Worm (Caenorhabditis elegans) whole organism, young adult: ENCODE data around the gene cyp-33D1.
A peak's percentile ranks its signal among the peaks of the same experiment; 100 is the strongest.

Experiments
- B0019.2 ChIP-seq: fragments of 200-800 bp; sonication (Bioruptor generic); conservative IDR thresholded peaks from 2 replicates; pipeline ENCODE4 v1.3.6; 2022; ENCODE audit warnings: missing genetic modification reagents, missing genetic modification characterization, missing compliant biosample characterization
- B0261.1 ChIP-seq: sonication (generic microtip); optimal IDR thresholded peaks from 2 replicates; lab custom pipeline; 2016; ENCODE audit warnings: mild to moderate bottlenecking, missing genetic modification characterization, moderate library complexity, missing compliant biosample characterization
- C06A6.2 ChIP-seq: fragments of 200-800 bp; sonication (Bioruptor generic); conservative IDR thresholded peaks from 2 replicates; pipeline ENCODE4 v1.3.6; 2022; ENCODE audit warnings: missing genetic modification characterization, missing compliant biosample characterization
- C17E4.6 ChIP-seq: fragments of 200-800 bp; sonication (Bioruptor generic); IDR thresholded peaks from 2 replicates; pipeline ENCODE4 v1.3.6; 2022; ENCODE audit warnings: missing genetic modification reagents, missing genetic modification characterization, missing compliant biosample characterization
- D2030.7 ChIP-seq: fragments of 200-800 bp; sonication (Bioruptor generic); IDR thresholded peaks from 2 replicates; pipeline ENCODE4 v1.3.6; 2022; ENCODE audit warnings: missing genetic modification reagents, missing genetic modification characterization, missing compliant biosample characterization
- F37B4.10 ChIP-seq: fragments of 200-800 bp; sonication (Bioruptor generic); IDR thresholded peaks from 2 replicates; pipeline ENCODE4 v1.3.6; 2022; ENCODE audit warnings: missing genetic modification characterization, missing compliant biosample characterization
- F57A8.1 ChIP-seq: fragments of 200-800 bp; sonication (Bioruptor generic); optimal IDR thresholded peaks from 2 replicates; lab custom pipeline; 2018; ENCODE audit warnings: mild to moderate bottlenecking, missing genetic modification characterization, moderate library complexity, missing compliant biosample characterization
- K12H6.12 ChIP-seq: fragments of 200-800 bp; sonication (Bioruptor generic); optimal IDR thresholded peaks from 2 replicates; lab custom pipeline; 2018; ENCODE audit warnings: mild to moderate bottlenecking, missing genetic modification characterization, missing compliant biosample characterization
- Y53G8AR.9 ChIP-seq: fragments of 200-800 bp; sonication (Bioruptor generic); conservative IDR thresholded peaks from 2 replicates; pipeline ENCODE4 v1.3.6; 2022; ENCODE audit warnings: missing genetic modification reagents, missing genetic modification characterization, missing compliant biosample characterization
- Y56A3A.18 ChIP-seq: fragments of 200-800 bp; sonication (Bioruptor generic); IDR thresholded peaks from 2 replicates; pipeline ENCODE4 v1.3.6; 2022; ENCODE audit warnings: missing genetic modification reagents, missing genetic modification characterization, missing compliant biosample characterization
- Y67H2A.10 ChIP-seq: fragments of 200-800 bp; sonication (Bioruptor generic); conservative IDR thresholded peaks from 2 replicates; pipeline ENCODE4 v1.3.6; 2022; ENCODE audit warnings: missing genetic modification reagents, missing genetic modification characterization, missing compliant biosample characterization
- Y79H2A.3 ChIP-seq: fragments of 200-800 bp; sonication (Bioruptor generic); conservative IDR thresholded peaks from 2 replicates; pipeline ENCODE4 v1.3.6; 2022; ENCODE audit warnings: missing genetic modification reagents, missing genetic modification characterization, missing compliant biosample characterization
- aptf-2 ChIP-seq: fragments of 200-800 bp; sonication (Bioruptor generic); conservative IDR thresholded peaks from 2 replicates; pipeline ENCODE4 v1.3.6; 2022; ENCODE audit warnings: missing genetic modification reagents, missing genetic modification characterization, missing compliant biosample characterization
- atf-7 ChIP-seq: sonication (generic microtip); optimal IDR thresholded peaks from 2 replicates; lab custom pipeline; 2017; ENCODE audit warnings: mild to moderate bottlenecking, missing genetic modification characterization, missing compliant biosample characterization
- athp-1 ChIP-seq: sonication (generic microtip); optimal IDR thresholded peaks from 2 replicates; lab custom pipeline; 2017; ENCODE audit warnings: mild to moderate bottlenecking, missing genetic modification characterization, missing compliant biosample characterization
- dpl-1 ChIP-seq: fragments of 150-350 bp; optimal IDR thresholded peaks from 2 replicates; lab custom pipeline; 2014; ENCODE audit warnings: missing biosample characterization, missing genetic modification reagents, missing genetic modification characterization
- egl-18 ChIP-seq: fragments of 200-800 bp; sonication (Bioruptor generic); IDR thresholded peaks from 2 replicates; pipeline ENCODE4 v1.3.6; 2022; ENCODE audit warnings: missing genetic modification reagents, missing genetic modification characterization, missing compliant biosample characterization
- him-1 ChIP-seq: sonication (generic microtip); optimal IDR thresholded peaks from 2 replicates; lab custom pipeline; 2016; ENCODE audit warnings: missing genotype, missing genetic modification reagents, missing genetic modification characterization, missing compliant biosample characterization
- hlh-12 ChIP-seq: sonication (generic microtip); optimal IDR thresholded peaks from 2 replicates; lab custom pipeline; 2016; ENCODE audit warnings: missing genetic modification characterization, missing compliant biosample characterization
- hlh-26 ChIP-seq: fragments of 200-800 bp; sonication (Bioruptor generic); conservative IDR thresholded peaks from 2 replicates; pipeline ENCODE4 v1.3.6; 2022; ENCODE audit warnings: missing genetic modification reagents, missing genetic modification characterization, missing compliant biosample characterization
- hmg-1.2 ChIP-seq: fragments of 200-800 bp; sonication (Bioruptor generic); IDR thresholded peaks from 2 replicates; pipeline ENCODE4 v1.3.6; 2022; ENCODE audit warnings: missing genetic modification reagents, missing genetic modification characterization, missing compliant biosample characterization
- hsf-1 ChIP-seq: fragments of 200-800 bp; sonication (Bioruptor generic); IDR thresholded peaks from 2 replicates; pipeline ENCODE4 v1.3.6; 2022; ENCODE audit warnings: missing genetic modification reagents, missing genetic modification characterization, missing compliant biosample characterization
- let-526 ChIP-seq: fragments of 200-800 bp; sonication (Bioruptor generic); IDR thresholded peaks from 2 replicates; pipeline ENCODE4 v1.3.6; 2022; ENCODE audit warnings: missing genetic modification reagents, missing genetic modification characterization, missing compliant biosample characterization
- madf-10 ChIP-seq: sonication (generic microtip); optimal IDR thresholded peaks from 2 replicates; lab custom pipeline; 2016; ENCODE audit warnings: mild to moderate bottlenecking, missing genetic modification characterization, missing compliant biosample characterization
- mcd-1 ChIP-seq: fragments of 200-800 bp; sonication (Bioruptor generic); IDR thresholded peaks from 2 replicates; pipeline ENCODE4 v1.3.6; 2022; ENCODE audit warnings: missing genetic modification reagents, missing genetic modification characterization, missing compliant biosample characterization
- mel-28 ChIP-seq: sonication (generic microtip); optimal IDR thresholded peaks from 2 replicates; lab custom pipeline; 2016; ENCODE audit warnings: borderline replicate concordance, mild to moderate bottlenecking, missing genetic modification characterization, missing compliant biosample characterization
- mxl-1 ChIP-seq: sonication (generic microtip); optimal IDR thresholded peaks from 2 replicates; lab custom pipeline; 2016; ENCODE audit warnings: missing genetic modification characterization, missing compliant biosample characterization
- nhr-179 ChIP-seq: sonication (generic microtip); optimal IDR thresholded peaks from 2 replicates; lab custom pipeline; 2016; ENCODE audit warnings: mild to moderate bottlenecking, missing genetic modification characterization, missing compliant biosample characterization
- pha-4 ChIP-seq: fragments of 150-350 bp; sonication (generic microtip); optimal IDR thresholded peaks from 2 replicates; lab custom pipeline; 2014; ENCODE audit warnings: missing biosample characterization, missing genetic modification reagents, missing genetic modification characterization
- rec-8 ChIP-seq, 2 experiments: sonication (generic microtip); optimal IDR thresholded peaks; 2 replicates each; lab custom pipeline; 2016; ENCODE audit warnings: mild to moderate bottlenecking in 2 of 2, missing genetic modification characterization in 2 of 2, missing genetic modification reagents in 2 of 2, missing genotype in 2 of 2, missing biosample characterization in 1 of 2, missing compliant biosample characterization in 1 of 2, moderate library complexity in 1 of 2
- rpc-1 ChIP-seq, 2 experiments: fragments of 150-350 bp in 1 of 2; sonication (generic microtip) in 1 of 2; optimal IDR thresholded peaks; 2 replicates each; lab custom pipeline; 2014 to 2018; ENCODE audit warnings: missing biosample characterization in 1 of 2, missing genetic modification characterization in 1 of 2, missing genetic modification reagents in 1 of 2, missing genotype in 1 of 2
- snpc-3.4 ChIP-seq: sonication (generic microtip); optimal IDR thresholded peaks from 2 replicates; lab custom pipeline; 2017; ENCODE audit warnings: missing genetic modification characterization, mild to moderate bottlenecking, missing compliant biosample characterization, antibody characterized with exemption, moderate library complexity, missing genotype, missing genetic modification reagents
- tlf-1 ChIP-seq: fragments of 200-800 bp; sonication (Bioruptor generic); optimal IDR thresholded peaks from 2 replicates; lab custom pipeline; 2018; ENCODE audit warnings: mild to moderate bottlenecking, missing genetic modification characterization, missing compliant biosample characterization
- zfh-2 ChIP-seq: fragments of 200-800 bp; sonication (Bioruptor generic); conservative IDR thresholded peaks from 2 replicates; pipeline ENCODE4 v1.3.6; 2022; ENCODE audit warnings: missing genetic modification reagents, missing genetic modification characterization, missing compliant biosample characterization
- ztf-26 ChIP-seq: sonication (generic microtip); optimal IDR thresholded peaks from 2 replicates; lab custom pipeline; 2017; ENCODE audit warnings: missing genetic modification characterization, missing compliant biosample characterization
- ztf-6 ChIP-seq: fragments of 200-800 bp; sonication (Bioruptor generic); IDR thresholded peaks from 2 replicates; pipeline ENCODE4 v1.3.6; 2022; ENCODE audit warnings: missing genetic modification reagents, missing genetic modification characterization, missing compliant biosample characterization

cyp-33D1 gene

DNA sequence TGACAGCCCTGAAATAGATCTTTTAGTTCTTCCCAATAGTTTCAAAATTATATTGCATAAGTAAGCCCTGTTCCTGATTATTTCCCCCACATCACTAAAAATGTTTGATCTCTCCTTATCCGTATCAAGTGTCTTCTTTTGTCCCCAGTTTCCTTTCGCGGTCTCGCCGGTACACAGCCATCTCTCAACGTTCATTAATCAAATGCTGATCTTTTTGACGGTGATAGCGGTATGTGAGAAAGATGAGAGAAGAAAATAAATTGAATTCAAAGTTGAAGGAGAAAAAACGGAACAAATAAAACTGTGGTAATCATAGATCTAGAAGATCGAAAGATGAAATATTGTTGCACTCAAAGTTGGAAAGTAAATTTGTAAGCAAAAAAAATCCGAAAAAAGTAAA, 36.1 kb upstream of the cyp-33D1 start:
- TF ChIP-seq mxl-1 (tag; lab: Kevin White, UChicago) = no peak
- TF ChIP-seq Y79H2A.3 (GFP tag; lab: Robert Waterston, UW) = no peak
- no peak for TF ChIP-seq Y56A3A.18 (GFP tag; lab: Robert Waterston, UW)
- TF ChIP-seq ztf-26 (tag; lab: Kevin White, UChicago) = no peak

ce11 chrV:16210257-16211002, 34.8 kb upstream of the cyp-33D1 start, which contains the start of gene F11A5.16:
TSS of gene F11A5.16 (plus strand) at chrV:16210952.
- peak; percentile 76 for TF ChIP-seq zfh-2 (GFP tag; lab: Robert Waterston, UW)
- no peak for TF ChIP-seq B0261.1 (tag; lab: Kevin White, UChicago)

- TF ChIP-seq Y56A3A.18 (GFP tag; lab: Robert Waterston, UW) = no peak
- TF ChIP-seq zfh-2 (GFP tag; lab: Robert Waterston, UW) = no peak
- TF ChIP-seq K12H6.12 (tag; lab: Kevin White, UChicago) = no peak
Measured at ce11 chrV:16209837-16210236, 34.2 kb upstream of the cyp-33D1 start, which contains the start of gene oac-15. TSS of gene oac-15 (minus strand) at chrV:16209937.

ce11 chrV:16204888-16205287, 29.2 kb upstream of the cyp-33D1 start, which contains the start of gene irld-26:
TSS of gene irld-26 (plus strand) at chrV:16205188.
- TF ChIP-seq D2030.7 (GFP tag; lab: Robert Waterston, UW) = no peak
- TF ChIP-seq ztf-26 (tag; lab: Kevin White, UChicago) = no peak
- TF ChIP-seq let-526 (GFP tag; lab: Robert Waterston, UW) = no peak
- TF ChIP-seq tlf-1 (GFP tag; lab: Kevin White, UChicago) = no peak
- TF ChIP-seq hmg-1.2 (GFP tag; lab: Robert Waterston, UW) = no peak
- TF ChIP-seq ztf-6 (GFP tag; lab: Robert Waterston, UW) = no peak
- TF ChIP-seq egl-18 (GFP tag; lab: Robert Waterston, UW) = no peak
- no peak for TF ChIP-seq pha-4
- no peak for TF ChIP-seq atf-7
- no peak for TF ChIP-seq athp-1 (tag; lab: Kevin White, UChicago)
- no peak for TF ChIP-seq hlh-26 (GFP tag; lab: Robert Waterston, UW)
- no peak for TF ChIP-seq F37B4.10 (GFP tag; lab: Robert Waterston, UW)
- no peak for TF ChIP-seq dpl-1 (GFP tag; lab: Kevin White, UChicago)

- no peak for TF ChIP-seq Y53G8AR.9
- no peak for TF ChIP-seq aptf-2 (GFP tag; lab: Robert Waterston, UW)
- TF ChIP-seq C06A6.2 (GFP tag; lab: Robert Waterston, UW) = no peak
- TF ChIP-seq snpc-3.4 (tag; lab: Kevin White, UChicago) = no peak
- no peak for TF ChIP-seq mel-28
- no peak for TF ChIP-seq C17E4.6
- TF ChIP-seq rec-8 (tag; optimal IDR thresholded peaks at IDR 0.05; lab: Kevin White, UChicago) = no peak
- no peak for TF ChIP-seq madf-10 (tag; lab: Kevin White, UChicago)
- TF ChIP-seq mcd-1 (GFP tag; lab: Robert Waterston, UW) = no peak
- no peak for TF ChIP-seq nhr-179
- no peak for TF ChIP-seq hlh-12 (tag; lab: Kevin White, UChicago)
- no peak for TF ChIP-seq hsf-1 (GFP tag; lab: Robert Waterston, UW)
- TF ChIP-seq rpc-1 (optimal IDR thresholded peaks at IDR 0.05; lab: Kevin White, UChicago) = no peak
- no peak for TF ChIP-seq rpc-1 (tag; optimal IDR thresholded peaks at IDR 0.05; lab: Kevin White, UChicago)
- TF ChIP-seq B0019.2 (GFP tag; lab: Robert Waterston, UW) = no peak
- no peak for TF ChIP-seq him-1 (tag; lab: Kevin White, UChicago)
- TF ChIP-seq F57A8.1 (GFP tag; lab: Kevin White, UChicago) = no peak
- no peak for TF ChIP-seq Y67H2A.10 (GFP tag; lab: Robert Waterston, UW)
- no peak for TF ChIP-seq hmg-1.2 (GFP tag; lab: Robert Waterston, UW)
- TF ChIP-seq, all 124 proteins: peak for 0
Measured at ce11 chrV:16202618-16203017, 27.0 kb upstream of the cyp-33D1 start, which contains the start of gene F11A5.18. TSS of gene F11A5.18 (plus strand) at chrV:16202918.
